Worm (Caenorhabditis elegans) whole organism, mixed stage, embryonic: Measurements from ENCODE around the gene cwp-1.

Experiments
- M03D4.4 ChIP-seq: sonication (generic microtip); optimal IDR thresholded peaks from 2 replicates; lab custom pipeline; 2017; ENCODE audit warnings: mild to moderate bottlenecking, missing genetic modification characterization, missing compliant biosample characterization
- bed-3 ChIP-seq: fragments of 200-800 bp; sonication (Bioruptor generic); optimal IDR thresholded peaks from 3 replicates; lab custom pipeline; 2018; ENCODE audit warnings: mild to moderate bottlenecking, missing genetic modification characterization, moderate library complexity, missing compliant biosample characterization
- blmp-1 ChIP-seq: fragments of 150-350 bp; optimal IDR thresholded peaks from 2 replicates; lab custom pipeline; 2014; ENCODE audit warnings: missing biosample characterization, missing genetic modification characterization
- ceh-39 ChIP-seq: fragments of 150-350 bp; optimal IDR thresholded peaks from 2 replicates; lab custom pipeline; 2014; ENCODE audit warnings: missing biosample characterization, missing genetic modification characterization
- ceh-43 ChIP-seq: fragments of 200-800 bp; sonication (Bioruptor generic); optimal IDR thresholded peaks from 2 replicates; lab custom pipeline; 2018; ENCODE audit warnings: mild to moderate bottlenecking, missing genetic modification characterization, moderate library complexity, missing compliant biosample characterization
- ceh-83 ChIP-seq: fragments of 200-800 bp; sonication (Bioruptor generic); optimal IDR thresholded peaks from 2 replicates; lab custom pipeline; 2018; ENCODE audit warnings: mild to moderate bottlenecking, missing genetic modification characterization, missing compliant biosample characterization
- ces-1 ChIP-seq: fragments of 150-350 bp; optimal IDR thresholded peaks from 2 replicates; lab custom pipeline; 2014; ENCODE audit warnings: missing biosample characterization, missing genetic modification reagents, missing genetic modification characterization
- cnd-1 ChIP-seq: fragments of 200-800 bp; sonication (Bioruptor generic); optimal IDR thresholded peaks from 2 replicates; lab custom pipeline; 2018; ENCODE audit warnings: mild to moderate bottlenecking, missing genetic modification characterization, missing compliant biosample characterization
- drap-1 ChIP-seq: fragments of 200-800 bp; sonication (Bioruptor generic); optimal IDR thresholded peaks from 3 replicates; lab custom pipeline; 2018; ENCODE audit warnings: mild to moderate bottlenecking, missing genetic modification characterization, missing compliant biosample characterization
- elt-1 ChIP-seq: sonication (generic microtip); optimal IDR thresholded peaks from 2 replicates; lab custom pipeline; 2017; ENCODE audit warnings: missing genetic modification characterization, mild to moderate bottlenecking, missing compliant biosample characterization, antibody characterized with exemption, moderate library complexity, borderline replicate concordance; ENCODE audit not compliant: insufficient read depth
- elt-3 ChIP-seq: fragments of 150-350 bp; optimal IDR thresholded peaks from 2 replicates; lab custom pipeline; 2014; ENCODE audit warnings: missing biosample characterization, missing genetic modification characterization
- flh-1 ChIP-seq: fragments of 200-800 bp; sonication (Bioruptor generic); optimal IDR thresholded peaks from 2 replicates; lab custom pipeline; 2018; ENCODE audit warnings: mild to moderate bottlenecking, missing genetic modification characterization, moderate library complexity, missing compliant biosample characterization
- ham-2 ChIP-seq: fragments of 200-800 bp; sonication (Bioruptor generic); optimal IDR thresholded peaks from 2 replicates; lab custom pipeline; 2018; ENCODE audit warnings: mild to moderate bottlenecking, missing genetic modification characterization, missing compliant biosample characterization
- hlh-1 ChIP-seq: fragments of 150-350 bp; optimal IDR thresholded peaks from 2 replicates; lab custom pipeline; 2014; ENCODE audit warnings: missing biosample characterization, missing genetic modification reagents, missing genetic modification characterization
- lin-13 ChIP-seq: fragments of 150-350 bp; optimal IDR thresholded peaks from 2 replicates; lab custom pipeline; 2014; ENCODE audit warnings: missing biosample characterization, missing genetic modification characterization
- lin-32 ChIP-seq: fragments of 200-800 bp; sonication (Bioruptor generic); optimal IDR thresholded peaks from 2 replicates; lab custom pipeline; 2018; ENCODE audit warnings: mild to moderate bottlenecking, missing genetic modification characterization, missing compliant biosample characterization
- mab-5 ChIP-seq: fragments of 150-350 bp; optimal IDR thresholded peaks from 2 replicates; lab custom pipeline; 2014; ENCODE audit warnings: missing biosample characterization, missing genetic modification characterization
- mep-1 ChIP-seq: fragments of 150-350 bp; optimal IDR thresholded peaks from 2 replicates; lab custom pipeline; 2017; ENCODE audit warnings: missing biosample characterization, missing genetic modification reagents, missing genetic modification characterization, inconsistent platforms
- mls-2 ChIP-seq: sonication (generic microtip); optimal IDR thresholded peaks from 2 replicates; lab custom pipeline; 2016; ENCODE audit warnings: mild to moderate bottlenecking, missing genetic modification characterization, moderate library complexity, missing compliant biosample characterization
- nhr-12 ChIP-seq: fragments of 150-350 bp; optimal IDR thresholded peaks from 2 replicates; lab custom pipeline; 2014; ENCODE audit warnings: missing biosample characterization, missing genetic modification characterization
- nhr-2 ChIP-seq: fragments of 150-350 bp; optimal IDR thresholded peaks from 2 replicates; lab custom pipeline; 2014; ENCODE audit warnings: missing biosample characterization, missing genetic modification characterization
- nhr-237 ChIP-seq: fragments of 150-350 bp; optimal IDR thresholded peaks from 2 replicates; lab custom pipeline; 2014; ENCODE audit warnings: missing biosample characterization, missing genetic modification characterization
- nhr-28 ChIP-seq: fragments of 150-350 bp; optimal IDR thresholded peaks from 2 replicates; lab custom pipeline; 2014; ENCODE audit warnings: missing biosample characterization, missing genetic modification characterization
- nhr-76 ChIP-seq: sonication (generic microtip); optimal IDR thresholded peaks from 2 replicates; lab custom pipeline; 2017; ENCODE audit warnings: missing biosample characterization, missing genetic modification characterization
- pha-4 ChIP-seq: fragments of 150-350 bp; optimal IDR thresholded peaks from 2 replicates; lab custom pipeline; 2018; ENCODE audit warnings: missing biosample characterization, missing genetic modification reagents, missing genetic modification characterization
- sem-2 ChIP-seq: fragments of 200-800 bp; sonication (Bioruptor generic); optimal IDR thresholded peaks from 2 replicates; lab custom pipeline; 2018; ENCODE audit warnings: mild to moderate bottlenecking, missing genetic modification characterization, missing compliant biosample characterization
- snpc-4 ChIP-seq: fragments of 150-350 bp; optimal IDR thresholded peaks from 2 replicates; lab custom pipeline; 2014; ENCODE audit warnings: missing biosample characterization, missing genetic modification characterization
- sptf-1 ChIP-seq: sonication (generic microtip); optimal IDR thresholded peaks from 2 replicates; lab custom pipeline; 2017; ENCODE audit warnings: mild to moderate bottlenecking, missing genetic modification characterization, moderate library complexity, missing compliant biosample characterization
- tbx-8 ChIP-seq: fragments of 200-800 bp; sonication (Bioruptor generic); optimal IDR thresholded peaks from 2 replicates; lab custom pipeline; 2018; ENCODE audit warnings: mild to moderate bottlenecking, missing genetic modification characterization, moderate library complexity, missing compliant biosample characterization
- unc-120 ChIP-seq: sonication (generic microtip); optimal IDR thresholded peaks from 2 replicates; lab custom pipeline; 2017; ENCODE audit warnings: missing genetic modification characterization, missing compliant biosample characterization; ENCODE audit not compliant: poor library complexity, severe bottlenecking
- unc-39 ChIP-seq: fragments of 150-350 bp; optimal IDR thresholded peaks from 2 replicates; lab custom pipeline; 2014; ENCODE audit warnings: missing biosample characterization, missing genetic modification characterization
- unc-62 ChIP-seq: fragments of 150-350 bp; optimal IDR thresholded peaks from 2 replicates; lab custom pipeline; 2014; ENCODE audit warnings: missing biosample characterization, missing genetic modification reagents, missing genetic modification characterization
- zip-8 ChIP-seq: fragments of 150-350 bp; optimal IDR thresholded peaks from 2 replicates; lab custom pipeline; 2014; ENCODE audit warnings: missing biosample characterization, missing genetic modification characterization
- ztf-11 ChIP-seq: fragments of 150-350 bp; optimal IDR thresholded peaks from 2 replicates; lab custom pipeline; 2014; ENCODE audit warnings: missing biosample characterization, missing genetic modification characterization

Gene cwp-1

DNA sequence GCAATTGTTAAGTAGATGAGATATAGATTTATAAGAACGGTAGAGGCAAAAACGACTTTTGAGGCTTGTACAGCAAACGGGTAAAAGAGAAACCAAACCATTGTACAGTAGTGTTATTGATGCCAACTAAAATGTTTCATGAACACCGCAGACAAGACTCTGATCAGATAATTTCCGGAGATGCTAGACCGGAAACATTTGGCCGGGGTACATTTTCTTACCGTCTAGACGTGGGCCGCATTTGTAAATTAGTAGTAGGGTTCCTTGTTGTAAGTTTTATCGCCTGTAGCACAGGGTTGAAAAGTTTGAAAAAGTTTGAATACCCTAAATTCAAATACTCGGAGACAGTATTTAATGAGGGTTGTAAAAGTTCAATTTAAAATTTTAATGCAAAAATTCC, 40.3 kb upstream of the cwp-1 start, which contains the start of gene str-32:
Gene str-32 (minus strand): TSS at position 101 of the 400 bp plus-strand sequence.
- TF ChIP-seq sptf-1 (tag; lab: Kevin White, UChicago) (no peak), unc-39 (tag; lab: Kevin White, UChicago) (no peak), cnd-1 (tag; lab: Kevin White, UChicago) (no peak), ceh-83 (no peak), tbx-8 (GFP tag; lab: Kevin White, UChicago) (no peak), drap-1 (GFP tag; lab: Kevin White, UChicago) (no peak), elt-3 (no peak), bed-3 (GFP tag; lab: Kevin White, UChicago) (no peak), elt-1 (tag; lab: Kevin White, UChicago) (no peak)

ce11 chrV:4879251-4879650, 38.2 kb upstream of the cwp-1 start, which contains the start of gene T19H12.15:
T19H12.15 (minus strand) TSS chrV:4879351.
- no peak for TF ChIP-seq ham-2 (GFP tag; lab: Kevin White, UChicago)
- no peak for TF ChIP-seq mls-2 (tag; lab: Kevin White, UChicago)
- TF ChIP-seq sem-2 (GFP tag; lab: Kevin White, UChicago) = no peak
- TF ChIP-seq unc-39 (tag; lab: Kevin White, UChicago) = no peak
- no peak for TF ChIP-seq ztf-11 (tag; lab: Kevin White, UChicago)
- no peak for TF ChIP-seq mep-1 (tag; lab: Kevin White, UChicago)
- TF ChIP-seq nhr-2 (tag; lab: Kevin White, UChicago) = no peak
- TF ChIP-seq cnd-1 (tag; lab: Kevin White, UChicago) = no peak
- no peak for TF ChIP-seq flh-1 (GFP tag; lab: Kevin White, UChicago)
- no peak for TF ChIP-seq hlh-1 (tag; lab: Kevin White, UChicago)
- TF ChIP-seq pha-4 = no peak
- TF ChIP-seq snpc-4 (tag; lab: Kevin White, UChicago) = no peak
- no peak for TF ChIP-seq nhr-28 (tag; lab: Kevin White, UChicago)
- TF ChIP-seq lin-32 (GFP tag; lab: Kevin White, UChicago) = no peak
- TF ChIP-seq elt-3 = no peak
- TF ChIP-seq mab-5 (tag; lab: Kevin White, UChicago) = no peak
- TF ChIP-seq blmp-1 (tag; lab: Kevin White, UChicago) = no peak
- no peak for TF ChIP-seq bed-3 (GFP tag; lab: Kevin White, UChicago)
- TF ChIP-seq, all 35 proteins: peak for 0

- TF ChIP-seq ceh-43 (GFP tag; lab: Kevin White, UChicago) (no peak), nhr-12 (tag; lab: Kevin White, UChicago) (no peak), tbx-8 (GFP tag; lab: Kevin White, UChicago) (no peak), hlh-1 (tag; lab: Kevin White, UChicago) (no peak), nhr-2 (tag; lab: Kevin White, UChicago) (no peak), unc-39 (tag; lab: Kevin White, UChicago) (no peak), sptf-1 (tag; lab: Kevin White, UChicago) (no peak), elt-3 (no peak)
Observed at ce11 chrV:4877587-4877986, 36.5 kb upstream of the cwp-1 start, which contains the start of gene T19H12.6. T19H12.6 (minus strand) TSS chrV:4877687.

DNA sequence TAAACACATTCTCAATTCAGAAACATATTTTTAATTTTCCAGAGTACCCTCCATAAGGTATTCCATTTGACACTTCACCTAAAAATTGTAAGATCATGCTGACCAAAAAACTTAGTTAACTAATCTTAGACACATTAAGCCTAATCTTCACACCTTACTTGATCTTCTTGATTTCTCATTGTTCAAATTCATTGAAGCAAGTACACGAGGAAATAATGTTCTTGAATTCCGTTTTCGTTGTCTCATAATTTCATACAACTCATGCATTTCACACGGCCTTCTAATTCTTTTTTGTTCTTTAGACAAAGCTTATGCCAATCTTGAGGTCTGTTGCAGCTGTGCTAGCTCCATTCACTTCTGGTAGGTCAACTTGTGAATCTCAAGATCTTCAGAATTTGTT, 30.9 kb upstream of the cwp-1 start, which contains the start of gene srd-33:
Gene srd-33 (plus strand): TSS at position 301 of the 400 bp plus-strand sequence.
- no peak for TF ChIP-seq elt-3
- TF ChIP-seq mls-2 (tag; lab: Kevin White, UChicago) = no peak
- TF ChIP-seq flh-1 (GFP tag; lab: Kevin White, UChicago) = no peak
- no peak for TF ChIP-seq ces-1 (GFP tag; lab: Kevin White, UChicago)
- no peak for TF ChIP-seq mab-5 (tag; lab: Kevin White, UChicago)
- TF ChIP-seq lin-13 = no peak
- TF ChIP-seq unc-39 (tag; lab: Kevin White, UChicago) = no peak
- no peak for TF ChIP-seq elt-1 (tag; lab: Kevin White, UChicago)
- no peak for TF ChIP-seq ceh-39 (tag; lab: Kevin White, UChicago)
- no peak for TF ChIP-seq sptf-1 (tag; lab: Kevin White, UChicago)
- TF ChIP-seq pha-4 = no peak
- TF ChIP-seq nhr-76 (tag; lab: Kevin White, UChicago) = no peak
- no peak for TF ChIP-seq lin-32 (GFP tag; lab: Kevin White, UChicago)

DNA sequence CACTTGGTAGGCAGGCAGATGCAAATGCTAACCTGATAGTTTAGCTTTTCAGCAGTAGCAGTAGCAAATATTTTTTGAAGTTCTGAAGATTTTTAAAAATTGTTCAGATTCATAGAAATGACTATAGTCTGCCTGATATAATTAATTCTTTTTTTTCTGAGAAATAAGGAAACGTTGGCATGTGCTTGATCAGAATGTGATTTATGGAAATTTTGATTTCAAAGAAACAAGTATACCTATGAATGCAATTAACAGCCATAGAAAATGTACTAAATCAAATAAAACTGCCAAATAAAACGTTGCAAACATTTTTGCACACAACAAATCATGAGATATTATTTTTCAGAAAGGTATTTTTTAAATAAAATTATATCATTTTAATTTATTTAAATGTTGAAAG, 29.5 kb upstream of the cwp-1 start:
- TF ChIP-seq lin-32 (GFP tag; lab: Kevin White, UChicago) (no peak), M03D4.4 (tag; lab: Kevin White, UChicago) (no peak), zip-8 (no peak), sem-2 (GFP tag; lab: Kevin White, UChicago) (no peak), flh-1 (GFP tag; lab: Kevin White, UChicago) (no peak), nhr-237 (no peak), pha-4 (no peak), nhr-12 (tag; lab: Kevin White, UChicago) (no peak), sptf-1 (tag; lab: Kevin White, UChicago) (no peak), unc-120 (tag; lab: Kevin White, UChicago) (no peak), mls-2 (tag; lab: Kevin White, UChicago) (no peak), hlh-1 (tag; lab: Kevin White, UChicago) (no peak), cnd-1 (tag; lab: Kevin White, UChicago) (no peak), ceh-39 (tag; lab: Kevin White, UChicago) (no peak), unc-62 (GFP tag; lab: Kevin White, UChicago) (no peak), mab-5 (tag; lab: Kevin White, UChicago) (no peak)
